Worm (Caenorhabditis elegans) whole organism, L4 larva: Measurements from ENCODE around the gene soc-1.

ENCODE experiments used
- D1046.2 ChIP-seq: fragments of 200-800 bp; sonication (Bioruptor generic); IDR thresholded peaks from 2 replicates; pipeline ENCODE4 v1.3.6; 2022; ENCODE audit warnings: missing genetic modification characterization, missing compliant biosample characterization
- Y75B8A.6 ChIP-seq: fragments of 200-800 bp; sonication (Bioruptor generic); IDR thresholded peaks from 2 replicates; pipeline ENCODE4 v1.3.6; 2022; ENCODE audit warnings: missing genetic modification reagents, missing genetic modification characterization, missing compliant biosample characterization
- aha-1 ChIP-seq: fragments of 150-350 bp; peaks from one replicate; lab custom pipeline; 2014; ENCODE audit warnings: missing biosample characterization, missing genetic modification characterization
- aly-2 ChIP-seq: sonication (generic microtip); optimal IDR thresholded peaks from 2 replicates; lab custom pipeline; 2018; ENCODE audit warnings: missing biosample characterization, missing genetic modification characterization
- ama-1 ChIP-seq: fragments of 150-350 bp; optimal IDR thresholded peaks from 2 replicates; lab custom pipeline; 2014; ENCODE audit warnings: inconsistent platforms, mixed read lengths
- attf-4 ChIP-seq: sonication (generic microtip); optimal IDR thresholded peaks from 3 replicates; lab custom pipeline; 2017; ENCODE audit warnings: missing biosample characterization, missing genetic modification characterization
- ceh-32 ChIP-seq: sonication (generic microtip); optimal IDR thresholded peaks from 2 replicates; lab custom pipeline; 2016; ENCODE audit warnings: mild to moderate bottlenecking, missing genetic modification characterization, missing compliant biosample characterization; ENCODE audit not compliant: poor library complexity
- ceh-62 ChIP-seq: sonication (generic microtip); optimal IDR thresholded peaks from 2 replicates; lab custom pipeline; 2017; ENCODE audit warnings: missing biosample characterization, missing genetic modification characterization
- cey-2 ChIP-seq: sonication (generic microtip); optimal IDR thresholded peaks from 3 replicates; lab custom pipeline; 2017; ENCODE audit warnings: missing genetic modification characterization, mild to moderate bottlenecking, missing compliant biosample characterization, antibody characterized with exemption, borderline replicate concordance; ENCODE audit not compliant: insufficient read depth
- daf-16 ChIP-seq, 3 experiments: sonication (generic microtip); optimal IDR thresholded peaks; 2 replicates each; lab custom pipeline; 2016 to 2017; ENCODE audit warnings: missing genetic modification characterization in 3 of 3, missing genetic modification reagents in 3 of 3, mild to moderate bottlenecking in 2 of 3, missing compliant biosample characterization in 2 of 3, missing biosample characterization in 1 of 3, moderate library complexity in 1 of 3
- fkh-10 ChIP-seq: fragments of 150-350 bp; optimal IDR thresholded peaks from 2 replicates; lab custom pipeline; 2014; ENCODE audit warnings: missing biosample characterization, missing genetic modification reagents, missing genetic modification characterization
- hlh-11 ChIP-seq: fragments of 200-800 bp; sonication (Bioruptor generic); optimal IDR thresholded peaks from 2 replicates; lab custom pipeline; 2018; ENCODE audit warnings: mild to moderate bottlenecking, missing genetic modification characterization, missing compliant biosample characterization
- hlh-30 ChIP-seq: sonication (generic microtip); optimal IDR thresholded peaks from 2 replicates; lab custom pipeline; 2017; ENCODE audit warnings: antibody characterized with exemption, mild to moderate bottlenecking, missing genetic modification characterization, missing compliant biosample characterization; ENCODE audit not compliant: insufficient read depth
- lin-13 ChIP-seq: fragments of 150-350 bp; optimal IDR thresholded peaks from 2 replicates; lab custom pipeline; 2014; ENCODE audit warnings: missing biosample characterization, missing genetic modification reagents, missing genetic modification characterization
- lir-3 ChIP-seq: sonication (generic microtip); optimal IDR thresholded peaks from 2 replicates; lab custom pipeline; 2016; ENCODE audit warnings: mild to moderate bottlenecking, missing genetic modification characterization, missing compliant biosample characterization
- lsy-2 ChIP-seq, 2 experiments: fragments of 150-350 bp in 1 of 2; sonication (generic microtip) in 1 of 2; optimal IDR thresholded peaks; 2 replicates each; lab custom pipeline; 2014 to 2017; ENCODE audit warnings: missing biosample characterization in 2 of 2, missing genetic modification characterization in 2 of 2
- mdl-1 ChIP-seq, 2 experiments: fragments of 150-350 bp in 1 of 2; sonication (generic microtip) in 1 of 2; optimal IDR thresholded peaks; 2 replicates each; lab custom pipeline; 2014 to 2017; ENCODE audit warnings: missing biosample characterization in 2 of 2, missing genetic modification characterization in 2 of 2
- nhr-11 ChIP-seq: fragments of 150-350 bp; optimal IDR thresholded peaks from 2 replicates; lab custom pipeline; 2014; ENCODE audit warnings: missing biosample characterization, missing genetic modification characterization
- nhr-76 ChIP-seq: fragments of 150-350 bp; optimal IDR thresholded peaks from 2 replicates; lab custom pipeline; 2014; ENCODE audit warnings: missing biosample characterization, missing genetic modification characterization
- pqm-1 ChIP-seq: sonication (generic microtip); optimal IDR thresholded peaks from 2 replicates; lab custom pipeline; 2017; ENCODE audit warnings: missing biosample characterization, missing genetic modification characterization
- sdz-12 ChIP-seq: fragments of 200-800 bp; sonication (Bioruptor generic); optimal IDR thresholded peaks from 2 replicates; lab custom pipeline; 2018; ENCODE audit warnings: mild to moderate bottlenecking, missing genetic modification characterization, missing compliant biosample characterization
- skn-1 ChIP-seq: fragments of 150-350 bp; optimal IDR thresholded peaks from 2 replicates; lab custom pipeline; 2014; ENCODE audit warnings: missing biosample characterization, missing genetic modification characterization
- snpc-4 ChIP-seq: fragments of 150-350 bp; optimal IDR thresholded peaks from 2 replicates; lab custom pipeline; 2014; ENCODE audit warnings: missing biosample characterization, missing genetic modification characterization
- unc-39 ChIP-seq: sonication (generic microtip); optimal IDR thresholded peaks from 2 replicates; lab custom pipeline; 2017; ENCODE audit warnings: missing biosample characterization, missing genetic modification characterization
- unc-62 ChIP-seq, 3 experiments: fragments of 150-350 bp in 1 of 3; sonication (generic microtip); optimal IDR thresholded peaks in 2 of 3; peaks in 1 of 3; 1 replicate in 1 of 3; 2 replicates in 2 of 3; lab custom pipeline; 2014 to 2017; ENCODE audit warnings: missing biosample characterization in 3 of 3, missing genetic modification characterization in 3 of 3, missing genetic modification reagents in 3 of 3, missing genotype in 1 of 3
- zip-11 ChIP-seq: fragments of 200-800 bp; sonication (Bioruptor generic); IDR thresholded peaks from 2 replicates; pipeline ENCODE4 v1.3.6; 2022; ENCODE audit warnings: missing genetic modification characterization, missing compliant biosample characterization

The soc-1 gene

DNA sequence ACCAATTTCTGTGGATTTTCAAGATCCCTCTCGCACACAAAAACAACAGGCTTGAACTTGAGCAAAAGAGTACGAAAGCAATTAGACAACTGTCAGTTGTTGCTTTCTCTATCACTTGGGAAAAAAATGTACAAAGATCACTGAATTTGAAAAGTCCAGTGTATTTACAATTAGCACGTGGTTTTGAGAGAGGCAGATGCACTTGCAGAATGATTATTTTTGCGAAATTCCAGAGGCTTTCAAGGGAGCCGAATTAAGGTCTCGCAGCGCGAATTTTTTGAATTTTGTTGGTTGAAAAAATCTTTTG is 50.5 kb downstream of the soc-1 start:
- TF ChIP-seq hlh-30 (tag; lab: Kevin White, UChicago), result peak; percentile 11
- no peak for TF ChIP-seq D1046.2 (GFP tag; lab: Robert Waterston, UW)
- TF ChIP-seq aha-1 (tag; lab: Kevin White, UChicago), result no peak
- no peak for TF ChIP-seq pqm-1 (tag; lab: Kevin White, UChicago)
- TF ChIP-seq unc-62 (GFP tag; optimal IDR thresholded peaks at IDR 0.05 in 1 of 2; lab: Kevin White, UChicago), result peak in 1 of 2 experiments; percentile 79
- TF ChIP-seq unc-62 (tag; optimal IDR thresholded peaks at IDR 0.05; lab: Kevin White, UChicago), result no peak
- no peak for TF ChIP-seq ceh-32 (tag; lab: Kevin White, UChicago)
- TF ChIP-seq daf-16 (GFP tag; optimal IDR thresholded peaks at IDR 0.05; lab: Kevin White, UChicago), result peak in 1 of 2 experiments; percentile 51
- no peak for TF ChIP-seq daf-16 (tag; optimal IDR thresholded peaks at IDR 0.05; lab: Kevin White, UChicago)

DNA sequence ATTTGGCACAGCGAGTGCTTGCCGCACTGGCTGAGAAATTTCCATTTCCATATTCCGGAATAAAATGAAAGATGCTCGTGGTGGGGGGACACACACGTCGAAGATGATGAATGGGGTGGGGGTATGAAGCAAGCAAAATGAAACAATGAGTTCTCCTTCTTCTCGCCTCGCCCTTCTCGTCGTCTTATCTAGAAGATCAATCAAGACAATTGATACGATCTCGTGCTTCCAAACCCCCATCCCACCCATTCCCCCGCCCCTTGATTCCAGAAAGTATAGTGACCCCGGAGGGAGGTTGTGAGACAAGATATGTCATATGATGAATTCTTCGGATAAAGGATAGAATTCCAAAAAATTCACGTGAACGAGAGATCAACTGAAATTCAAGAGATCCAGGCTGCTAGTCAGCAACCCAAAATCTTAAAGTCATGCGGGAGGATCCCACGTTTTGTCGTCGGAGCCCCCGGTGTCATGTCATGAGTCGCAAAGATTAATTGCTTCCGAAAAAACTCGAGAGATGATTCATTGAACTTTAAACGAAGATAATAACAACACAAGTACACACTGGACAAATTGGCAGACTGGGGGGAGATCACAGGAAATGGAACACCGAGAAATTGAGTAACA is 51.8 kb downstream of the soc-1 start:
- no peak for TF ChIP-seq unc-39 (tag; lab: Kevin White, UChicago)
- TF ChIP-seq mdl-1 (tag; optimal IDR thresholded peaks at IDR 0.05; lab: Kevin White, UChicago), result peak in 1 of 2 experiments; percentile 21
- no peak for TF ChIP-seq cey-2 (tag; lab: Kevin White, UChicago)
- peak; percentile 38 for TF ChIP-seq hlh-30 (tag; lab: Kevin White, UChicago)
- no peak for TF ChIP-seq lin-13 (GFP tag; lab: Kevin White, UChicago)
- TF ChIP-seq attf-4 (tag; lab: Kevin White, UChicago), result no peak
- TF ChIP-seq aly-2 (tag; lab: Kevin White, UChicago), result no peak
- no peak for TF ChIP-seq lir-3 (tag; lab: Kevin White, UChicago)
- no peak for TF ChIP-seq Y75B8A.6
- peak; percentile 37 for TF ChIP-seq hlh-11 (tag; lab: Kevin White, UChicago)
- no peak for TF ChIP-seq nhr-76 (tag; lab: Kevin White, UChicago)
- no peak for TF ChIP-seq zip-11 (GFP tag; lab: Robert Waterston, UW)
- no peak for TF ChIP-seq sdz-12 (GFP tag; lab: Kevin White, UChicago)
- no peak for TF ChIP-seq ceh-62 (tag; lab: Kevin White, UChicago)
- no peak for TF ChIP-seq fkh-10 (GFP tag; lab: Kevin White, UChicago)
- no peak for TF ChIP-seq skn-1
- peak in 1 of 2 experiments; percentile 5 for TF ChIP-seq lsy-2 (tag; optimal IDR thresholded peaks at IDR 0.05; lab: Kevin White, UChicago)
- peak; percentile 51 for TF ChIP-seq nhr-11 (tag; lab: Kevin White, UChicago)
- no peak for TF ChIP-seq snpc-4 (tag; lab: Kevin White, UChicago)
- TF ChIP-seq ama-1 (lab: Kevin White, UChicago), result peak; percentile 13
- peak in 1 of 2 experiments; percentile 74 for TF ChIP-seq unc-62 (GFP tag; optimal IDR thresholded peaks at IDR 0.05 in 1 of 2; lab: Kevin White, UChicago)
- TF ChIP-seq unc-62 (tag; optimal IDR thresholded peaks at IDR 0.05; lab: Kevin White, UChicago), result no peak
- TF ChIP-seq, all 104 proteins: peak for 7
